Worm (Caenorhabditis elegans): ENCODE results near the gene T07F12.2.

T07F12.2 gene

DNA sequence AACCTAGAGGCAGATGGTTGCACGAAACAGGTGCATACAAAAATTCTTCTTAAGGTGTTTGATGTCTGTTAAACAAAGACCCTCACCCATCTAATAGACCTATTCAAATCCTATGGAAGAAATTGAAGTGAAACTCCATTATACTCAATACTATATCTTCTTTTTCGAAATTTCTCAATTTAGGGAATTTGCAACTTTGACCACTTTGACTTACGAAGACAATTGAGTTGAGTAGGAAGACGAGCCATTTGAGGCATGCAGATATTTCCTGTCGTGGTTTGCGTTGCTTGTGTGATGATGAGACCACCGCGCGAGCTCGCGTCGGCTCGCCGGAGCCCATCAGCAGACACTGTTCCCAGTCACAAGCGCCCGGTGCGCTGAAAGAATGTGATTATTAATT is 19.4 kb upstream of the T07F12.2 start:
- TF ChIP-seq nhr-25 (tag; optimal IDR thresholded peaks at IDR 0.05) (no peak), nhr-11 (tag; optimal IDR thresholded peaks at IDR 0.05) (no peak), hmg-11 (tag; optimal IDR thresholded peaks at IDR 0.05) (no peak), aly-2 (tag; optimal IDR thresholded peaks at IDR 0.05) (no peak), unc-62 (GFP tag; optimal IDR thresholded peaks at IDR 0.05) (no peak), elt-1 (tag; optimal IDR thresholded peaks at IDR 0.05) (no peak), eor-1 (tag; optimal IDR thresholded peaks at IDR 0.05) (no peak), nhr-43 (tag; optimal IDR thresholded peaks at IDR 0.05; ENCODE audit: poor library complexity, severe bottlenecking) (no peak), ceh-16 (tag; optimal IDR thresholded peaks at IDR 0.05) (no peak), unc-39 (tag; optimal IDR thresholded peaks at IDR 0.05) (no peak), egl-5 (tag; optimal IDR thresholded peaks at IDR 0.05) (no peak)

ce11 chrX:4872758-4873157 is 17.3 kb upstream of the T07F12.2 start:
- TF ChIP-seq elt-1 (tag; optimal IDR thresholded peaks at IDR 0.05) (peak; percentile 7), nhr-25 (tag; optimal IDR thresholded peaks at IDR 0.05) (peak; percentile 82), ztf-11 (tag; optimal IDR thresholded peaks at IDR 0.05) (no peak), ceh-82 (tag; optimal IDR thresholded peaks at IDR 0.05) (no peak)

DNA sequence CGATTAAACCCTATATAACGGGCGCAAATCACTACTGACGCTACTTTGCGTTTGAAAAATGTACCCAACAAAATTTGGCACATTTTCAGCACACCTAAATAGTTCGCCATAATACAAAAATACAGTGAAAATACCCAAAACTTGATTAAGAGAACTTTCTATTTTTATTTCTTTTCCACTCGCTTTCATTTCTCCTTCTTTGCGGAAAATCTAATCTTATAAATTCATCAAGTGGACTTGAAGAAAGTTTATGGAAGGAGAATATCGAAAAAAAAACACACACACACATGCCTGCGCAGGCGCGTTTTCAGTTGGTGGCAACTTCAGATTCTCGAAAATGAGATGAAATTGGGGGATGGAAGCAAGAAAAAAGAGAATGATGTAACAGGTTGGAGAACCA is 14.7 kb upstream of the T07F12.2 start:
- TF ChIP-seq nhr-237 (tag; optimal IDR thresholded peaks at IDR 0.05) (no peak), elt-3 (tag; optimal IDR thresholded peaks at IDR 0.05) (no peak), ama-1 (optimal IDR thresholded peaks at IDR 0.05) (no peak), sea-2 (GFP tag; optimal IDR thresholded peaks at IDR 0.05) (no peak)

ce11 chrX:4876904-4877303 is 13.1 kb upstream of the T07F12.2 start, which contains the start of gene tsp-14:
tsp-14 (minus strand) TSS chrX:4876965.
- no peak for TF ChIP-seq zag-1 (tag; optimal IDR thresholded peaks at IDR 0.05)
- TF ChIP-seq nhr-67 (tag; optimal IDR thresholded peaks at IDR 0.05), result no peak
- TF ChIP-seq lsy-12 (tag; optimal IDR thresholded peaks at IDR 0.05), result no peak
- no peak for TF ChIP-seq lin-39 (tag; optimal IDR thresholded peaks at IDR 0.05)
- TF ChIP-seq pha-4 (tag; optimal IDR thresholded peaks at IDR 0.05), result no peak
- no peak for TF ChIP-seq ceh-82 (tag; optimal IDR thresholded peaks at IDR 0.05)
- TF ChIP-seq nhr-77 (tag; optimal IDR thresholded peaks at IDR 0.05), result no peak
- no peak for TF ChIP-seq ZK546.5 (tag; optimal IDR thresholded peaks at IDR 0.05)
- no peak for TF ChIP-seq nhr-28 (tag; optimal IDR thresholded peaks at IDR 0.05)
- no peak for TF ChIP-seq nhr-237 (tag; optimal IDR thresholded peaks at IDR 0.05)
- no peak for TF ChIP-seq elt-1 (tag; optimal IDR thresholded peaks at IDR 0.05)
- TF ChIP-seq skn-1 (tag; optimal IDR thresholded peaks at IDR 0.05), result no peak

- no peak for TF ChIP-seq ceh-16 (tag; optimal IDR thresholded peaks at IDR 0.05)
- no peak for TF ChIP-seq nhr-43 (tag; optimal IDR thresholded peaks at IDR 0.05; ENCODE audit: poor library complexity, severe bottlenecking)
- no peak for TF ChIP-seq jun-1 (tag; optimal IDR thresholded peaks at IDR 0.05)
- TF ChIP-seq elt-1 (tag; optimal IDR thresholded peaks at IDR 0.05), result no peak
- TF ChIP-seq nhr-67 (tag; optimal IDR thresholded peaks at IDR 0.05), result no peak
- TF ChIP-seq nhr-77 (tag; optimal IDR thresholded peaks at IDR 0.05), result no peak
- no peak for TF ChIP-seq elt-2 (tag; optimal IDR thresholded peaks at IDR 0.05)
- TF ChIP-seq fkh-2 (tag; optimal IDR thresholded peaks at IDR 0.05), result no peak
Measured at ce11 chrX:4879998-4880397, 10.0 kb upstream of the T07F12.2 start.

DNA sequence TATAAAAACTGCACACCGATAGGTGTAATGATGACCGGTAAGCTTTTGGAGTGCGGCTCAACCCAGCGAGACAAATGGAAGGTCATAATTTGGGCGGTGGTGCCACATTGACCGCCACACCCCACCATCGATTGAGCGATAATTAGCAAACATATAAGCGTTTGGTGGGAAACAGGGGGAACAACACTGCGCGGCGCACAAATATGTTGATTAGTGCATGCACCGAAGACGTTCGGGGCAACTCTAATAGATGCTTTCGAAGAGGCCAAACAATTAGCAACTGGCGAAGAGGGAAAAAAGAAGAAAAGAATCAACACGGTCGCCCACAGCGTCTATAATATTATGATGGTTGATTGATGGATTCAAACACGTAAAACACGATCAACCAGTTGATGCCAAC is 8.7 kb upstream of the T07F12.2 start:
- TF ChIP-seq ceh-82 (tag; optimal IDR thresholded peaks at IDR 0.05) (no peak), nhr-28 (tag; optimal IDR thresholded peaks at IDR 0.05) (no peak), nhr-12 (tag; optimal IDR thresholded peaks at IDR 0.05) (no peak), ceh-16 (tag; optimal IDR thresholded peaks at IDR 0.05) (no peak), aly-2 (tag; optimal IDR thresholded peaks at IDR 0.05) (no peak), lin-39 (tag; optimal IDR thresholded peaks at IDR 0.05) (no peak), tbx-2 (tag; optimal IDR thresholded peaks at IDR 0.05) (no peak), sea-2 (GFP tag; optimal IDR thresholded peaks at IDR 0.05) (no peak)

DNA sequence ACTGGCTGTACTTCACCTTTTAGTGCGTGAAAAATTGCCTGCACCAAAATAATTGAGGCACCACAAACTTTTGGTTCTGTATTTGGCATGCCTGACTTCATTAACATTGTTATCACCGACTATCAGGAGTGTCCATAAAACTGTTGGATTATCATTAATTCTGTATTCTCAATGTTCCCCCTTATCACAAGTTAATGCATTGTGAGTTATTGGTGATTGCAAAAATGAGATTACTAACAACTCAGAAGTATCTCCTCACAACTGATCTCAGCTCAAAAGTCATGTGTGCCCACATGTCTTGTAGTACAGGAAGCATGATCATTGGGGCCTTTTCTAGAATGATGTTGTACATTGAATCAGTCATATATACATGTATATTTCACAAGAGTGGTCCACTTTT is 4.4 kb upstream of the T07F12.2 start, which contains the start of gene arrd-23:
Gene arrd-23 (plus strand): TSS at position 301 of the 400 bp plus-strand sequence.
- TF ChIP-seq sea-2 (GFP tag; optimal IDR thresholded peaks at IDR 0.05), result no peak
- no peak for TF ChIP-seq elt-2 (tag; optimal IDR thresholded peaks at IDR 0.05)
- no peak for TF ChIP-seq lin-15B (tag; optimal IDR thresholded peaks at IDR 0.05)
- TF ChIP-seq ZK546.5 (tag; optimal IDR thresholded peaks at IDR 0.05), result no peak
